Fruit fly (Drosophila melanogaster) whole organism, prepupa: Measurements from ENCODE around the gene CG14042.

ENCODE experiments used
- CG11294 ChIP-seq: fragments of 200-800 bp; sonication (Bioruptor generic); IDR thresholded peaks from 2 replicates; pipeline ENCODE4 v1.3.6; 2022; ENCODE audit warnings: missing biosample characterization, missing genetic modification characterization
- CG11902 ChIP-seq: fragments of 200-800 bp; sonication (Bioruptor generic); optimal IDR thresholded peaks from 3 replicates; lab custom pipeline; 2016; ENCODE audit warnings: missing biosample characterization, missing genetic modification characterization
- Eip93F ChIP-seq: fragments of 200-800 bp; sonication (Bioruptor generic); optimal IDR thresholded peaks from 2 replicates; lab custom pipeline; 2016; ENCODE audit warnings: missing biosample characterization, mild to moderate bottlenecking, missing genetic modification characterization
- Ets21C ChIP-seq: fragments of 200-800 bp; sonication (Bioruptor generic); optimal IDR thresholded peaks from 3 replicates; lab custom pipeline; 2016; ENCODE audit warnings: missing biosample characterization, missing genetic modification characterization
- Hr38 ChIP-seq: sonication (Bioruptor generic); optimal IDR thresholded peaks from 2 replicates; lab custom pipeline; 2016; ENCODE audit warnings: missing biosample characterization, missing genetic modification characterization
- Hr39 ChIP-seq: fragments of 200-800 bp; sonication (Bioruptor generic); optimal IDR thresholded peaks from 2 replicates; lab custom pipeline; 2016; ENCODE audit warnings: missing biosample characterization, missing genetic modification characterization
- acj6 ChIP-seq: fragments of 200-800 bp; sonication (Bioruptor generic); optimal IDR thresholded peaks from 3 replicates; lab custom pipeline; 2016; ENCODE audit warnings: missing biosample characterization, missing genetic modification characterization
- lz ChIP-seq: fragments of 200-800 bp; sonication (Bioruptor generic); optimal IDR thresholded peaks from 3 replicates; lab custom pipeline; 2016; ENCODE audit warnings: missing biosample characterization, missing genetic modification characterization

DNA sequence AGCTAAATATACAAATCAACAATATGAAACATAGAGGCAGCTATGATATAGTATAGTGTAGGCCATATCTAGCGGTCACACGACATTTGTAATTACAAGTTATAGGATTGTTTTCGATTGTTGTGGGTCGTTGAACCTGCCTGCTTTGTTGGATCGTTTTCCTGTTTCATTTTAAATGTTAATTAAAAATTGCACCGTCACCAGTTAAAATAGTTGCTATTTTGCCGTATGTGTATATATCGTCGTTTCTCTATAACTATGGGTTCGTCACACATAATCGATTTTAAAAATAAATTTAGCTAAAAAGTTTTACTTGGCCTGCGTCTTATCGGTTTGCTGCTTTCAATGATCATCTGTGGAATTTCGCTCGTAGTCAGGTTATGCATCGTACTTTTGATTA is 34.8 kb downstream of the CG14042 start:
- TF ChIP-seq Hr38: no peak
- no peak for TF ChIP-seq acj6 (GFP tag; lab: Kevin White, UChicago)
- no peak for TF ChIP-seq lz (GFP tag; lab: Kevin White, UChicago)
- TF ChIP-seq CG11902 (GFP tag; lab: Kevin White, UChicago): no peak
- no peak for TF ChIP-seq Hr39 (GFP tag; lab: Kevin White, UChicago)
- no peak for TF ChIP-seq CG11294
- TF ChIP-seq Ets21C (GFP tag; lab: Kevin White, UChicago): no peak
- TF ChIP-seq Eip93F (GFP tag; lab: Kevin White, UChicago): no peak
